Worm (Caenorhabditis elegans) whole organism, late embryonic: Measurements from ENCODE around the gene msp-64.

ENCODE experiments used
- C08G9.2 ChIP-seq: sonication (generic microtip); optimal IDR thresholded peaks from 2 replicates; lab custom pipeline; 2016; ENCODE audit warnings: mild to moderate bottlenecking, missing genetic modification characterization, moderate library complexity, missing compliant biosample characterization
- Y22D7AL.16 ChIP-seq: sonication (generic microtip); optimal IDR thresholded peaks from 2 replicates; lab custom pipeline; 2016; ENCODE audit warnings: missing genetic modification characterization, missing compliant biosample characterization
- ahr-1 ChIP-seq: sonication (generic microtip); optimal IDR thresholded peaks from 2 replicates; lab custom pipeline; 2016; ENCODE audit warnings: missing genetic modification characterization, missing compliant biosample characterization
- ama-1 ChIP-seq: fragments of 150-350 bp; optimal IDR thresholded peaks from 2 replicates; lab custom pipeline; 2014
- ceh-18 ChIP-seq: sonication (generic microtip); optimal IDR thresholded peaks from 2 replicates; lab custom pipeline; 2016; ENCODE audit warnings: missing genetic modification characterization, missing compliant biosample characterization
- ceh-19 ChIP-seq: fragments of 200-800 bp; sonication (Bioruptor generic); optimal IDR thresholded peaks from 2 replicates; lab custom pipeline; 2018; ENCODE audit warnings: mild to moderate bottlenecking, missing genetic modification characterization, missing compliant biosample characterization
- ceh-2 ChIP-seq: sonication (generic microtip); optimal IDR thresholded peaks from 2 replicates; lab custom pipeline; 2016; ENCODE audit warnings: missing genotype, missing genetic modification characterization, missing compliant biosample characterization
- ceh-22 ChIP-seq: sonication (generic microtip); optimal IDR thresholded peaks from 2 replicates; lab custom pipeline; 2017; ENCODE audit warnings: missing biosample characterization, missing genetic modification characterization
- ceh-24 ChIP-seq: sonication (generic microtip); optimal IDR thresholded peaks from 2 replicates; lab custom pipeline; 2016; ENCODE audit warnings: mild to moderate bottlenecking, missing genetic modification characterization, missing compliant biosample characterization
- ceh-31 ChIP-seq: sonication (generic microtip); optimal IDR thresholded peaks from 2 replicates; lab custom pipeline; 2016; ENCODE audit warnings: missing genetic modification characterization, missing compliant biosample characterization
- ceh-34 ChIP-seq: sonication (generic microtip); optimal IDR thresholded peaks from 2 replicates; lab custom pipeline; 2016; ENCODE audit warnings: mild to moderate bottlenecking, missing genetic modification characterization, missing compliant biosample characterization
- ceh-45 ChIP-seq: fragments of 200-800 bp; sonication (Bioruptor generic); IDR thresholded peaks from 2 replicates; pipeline ENCODE4 v1.3.6; 2022; ENCODE audit warnings: missing genetic modification reagents, missing genetic modification characterization, missing compliant biosample characterization
- ceh-6 ChIP-seq: fragments of 200-800 bp; sonication (Bioruptor generic); optimal IDR thresholded peaks from 2 replicates; lab custom pipeline; 2018; ENCODE audit warnings: mild to moderate bottlenecking, missing genetic modification characterization, missing compliant biosample characterization
- ceh-9 ChIP-seq: sonication (generic microtip); optimal IDR thresholded peaks from 2 replicates; lab custom pipeline; 2016; ENCODE audit warnings: mild to moderate bottlenecking, missing genetic modification characterization, inconsistent platforms, missing compliant biosample characterization
- che-1 ChIP-seq: sonication (generic microtip); optimal IDR thresholded peaks from 2 replicates; lab custom pipeline; 2016; ENCODE audit warnings: mild to moderate bottlenecking, missing genetic modification characterization, missing compliant biosample characterization
- elt-2 ChIP-seq: sonication (generic microtip); optimal IDR thresholded peaks from 2 replicates; lab custom pipeline; 2016; ENCODE audit warnings: missing genetic modification reagents, missing genetic modification characterization, missing compliant biosample characterization
- elt-4 ChIP-seq: sonication (generic microtip); optimal IDR thresholded peaks from 2 replicates; lab custom pipeline; 2016; ENCODE audit warnings: missing genetic modification characterization, missing compliant biosample characterization
- eyg-1 ChIP-seq: sonication (generic microtip); optimal IDR thresholded peaks from 2 replicates; lab custom pipeline; 2016; ENCODE audit warnings: missing genotype, missing genetic modification characterization, missing compliant biosample characterization
- fkh-10 ChIP-seq: fragments of 150-350 bp; optimal IDR thresholded peaks from 2 replicates; lab custom pipeline; 2014; ENCODE audit warnings: missing biosample characterization, missing genetic modification reagents, missing genetic modification characterization
- fkh-6 ChIP-seq: sonication (generic microtip); optimal IDR thresholded peaks from 2 replicates; lab custom pipeline; 2016; ENCODE audit warnings: missing genetic modification characterization, missing compliant biosample characterization
- hlh-13 ChIP-seq: fragments of 200-800 bp; sonication (Bioruptor generic); optimal IDR thresholded peaks from 2 replicates; lab custom pipeline; 2018; ENCODE audit warnings: mild to moderate bottlenecking, missing genetic modification characterization, missing compliant biosample characterization
- hlh-30 ChIP-seq: sonication (generic microtip); optimal IDR thresholded peaks from 2 replicates; lab custom pipeline; 2017; ENCODE audit warnings: antibody characterized with exemption, missing genetic modification characterization, missing compliant biosample characterization; ENCODE audit not compliant: insufficient read depth
- hlh-6 ChIP-seq: sonication (generic microtip); optimal IDR thresholded peaks from 2 replicates; lab custom pipeline; 2016; ENCODE audit warnings: missing genotype, missing genetic modification characterization, missing compliant biosample characterization
- hlh-8 ChIP-seq: sonication (generic microtip); optimal IDR thresholded peaks from 2 replicates; lab custom pipeline; 2016; ENCODE audit warnings: missing genotype, missing genetic modification characterization, missing compliant biosample characterization
- lim-6 ChIP-seq: sonication (generic microtip); optimal IDR thresholded peaks from 2 replicates; lab custom pipeline; 2016; ENCODE audit warnings: missing genetic modification characterization, missing compliant biosample characterization
- mec-3 ChIP-seq: sonication (generic microtip); optimal IDR thresholded peaks from 2 replicates; lab custom pipeline; 2016; ENCODE audit warnings: borderline replicate concordance, missing genetic modification characterization, missing compliant biosample characterization
- nfya-1 ChIP-seq: sonication (generic microtip); optimal IDR thresholded peaks from 2 replicates; lab custom pipeline; 2017; ENCODE audit warnings: missing genetic modification characterization, mild to moderate bottlenecking, missing compliant biosample characterization, antibody characterized with exemption, moderate library complexity
- nhr-11 ChIP-seq: fragments of 150-350 bp; optimal IDR thresholded peaks from 2 replicates; lab custom pipeline; 2014; ENCODE audit warnings: missing biosample characterization, missing genetic modification characterization
- nhr-232 ChIP-seq: sonication (generic microtip); optimal IDR thresholded peaks from 2 replicates; lab custom pipeline; 2016; ENCODE audit warnings: missing genetic modification characterization, missing compliant biosample characterization
- pag-3 ChIP-seq: sonication (generic microtip); optimal IDR thresholded peaks from 2 replicates; lab custom pipeline; 2016; ENCODE audit warnings: missing compliant biosample characterization, missing genetic modification characterization, borderline replicate concordance
- pqm-1 ChIP-seq: sonication (generic microtip); optimal IDR thresholded peaks from 2 replicates; lab custom pipeline; 2016; ENCODE audit warnings: missing genetic modification characterization, missing compliant biosample characterization
- ref-2 ChIP-seq: sonication (generic microtip); optimal IDR thresholded peaks from 2 replicates; lab custom pipeline; 2016; ENCODE audit warnings: missing genetic modification characterization, missing compliant biosample characterization
- rnt-1 ChIP-seq: sonication (generic microtip); optimal IDR thresholded peaks from 2 replicates; lab custom pipeline; 2016; ENCODE audit warnings: missing genetic modification characterization, missing compliant biosample characterization
- sox-2 ChIP-seq: fragments of 200-800 bp; sonication (Bioruptor generic); IDR thresholded peaks from 2 replicates; pipeline ENCODE4 v1.3.6; 2022; ENCODE audit warnings: missing genetic modification reagents, missing genetic modification characterization, missing compliant biosample characterization
- syd-9 ChIP-seq: sonication (generic microtip); optimal IDR thresholded peaks from 2 replicates; lab custom pipeline; 2016; ENCODE audit warnings: mild to moderate bottlenecking, missing genetic modification characterization, moderate library complexity, missing compliant biosample characterization
- tbx-7 ChIP-seq: sonication (generic microtip); optimal IDR thresholded peaks from 2 replicates; lab custom pipeline; 2016; ENCODE audit warnings: missing genotype, missing genetic modification characterization, missing compliant biosample characterization
- ttx-3 ChIP-seq: sonication (generic microtip); optimal IDR thresholded peaks from 2 replicates; lab custom pipeline; 2016; ENCODE audit warnings: missing genetic modification reagents, missing genetic modification characterization, missing compliant biosample characterization
- unc-42 ChIP-seq: sonication (generic microtip); optimal IDR thresholded peaks from 2 replicates; lab custom pipeline; 2016; ENCODE audit warnings: missing genotype, missing genetic modification characterization, missing compliant biosample characterization
- ztf-16 ChIP-seq: sonication (generic microtip); optimal IDR thresholded peaks from 2 replicates; lab custom pipeline; 2017; ENCODE audit warnings: missing genetic modification characterization, missing compliant biosample characterization

Gene msp-64

ce11 chrII:5833136-5833535 is 23.0 kb upstream of the msp-64 start, which contains the start of gene gtap-1:
TSS of gene gtap-1 (minus strand) at chrII:5833236.
- TF ChIP-seq ceh-31 (tag; lab: Kevin White, UChicago) (no peak), fkh-10 (GFP tag; lab: Kevin White, UChicago) (no peak), ceh-19 (no peak), hlh-6 (no peak), ceh-24 (no peak), che-1 (no peak)

- no peak for TF ChIP-seq ceh-9
- no peak for TF ChIP-seq pqm-1
- TF ChIP-seq Y22D7AL.16 (tag; lab: Kevin White, UChicago), result no peak
- no peak for TF ChIP-seq ztf-16 (tag; lab: Kevin White, UChicago)
- TF ChIP-seq ceh-2, result no peak
- no peak for TF ChIP-seq ceh-45
- no peak for TF ChIP-seq hlh-6
- TF ChIP-seq ceh-34 (tag; lab: Kevin White, UChicago), result no peak
- no peak for TF ChIP-seq ceh-18
- no peak for TF ChIP-seq syd-9 (tag; lab: Kevin White, UChicago)
- TF ChIP-seq elt-2, result no peak
- no peak for TF ChIP-seq nhr-11 (tag; lab: Kevin White, UChicago)
- TF ChIP-seq hlh-8 (tag; lab: Kevin White, UChicago), result no peak
Measured at ce11 chrII:5831373-5831772, 21.2 kb upstream of the msp-64 start.

- no peak for TF ChIP-seq ceh-6 (GFP tag; lab: Kevin White, UChicago)
- no peak for TF ChIP-seq nhr-232 (tag; lab: Kevin White, UChicago)
- no peak for TF ChIP-seq ztf-16 (tag; lab: Kevin White, UChicago)
- no peak for TF ChIP-seq fkh-6 (tag; lab: Kevin White, UChicago)
- no peak for TF ChIP-seq nfya-1 (tag; lab: Kevin White, UChicago)
- TF ChIP-seq ama-1 (lab: Kevin White, UChicago), result no peak
- TF ChIP-seq hlh-13 (GFP tag; lab: Kevin White, UChicago), result no peak
- TF ChIP-seq ceh-2, result no peak
- TF ChIP-seq rnt-1, result no peak
- TF ChIP-seq ref-2 (tag; lab: Kevin White, UChicago), result no peak
- no peak for TF ChIP-seq ceh-22 (tag; lab: Kevin White, UChicago)
- no peak for TF ChIP-seq C08G9.2 (tag; lab: Kevin White, UChicago)
Measured at ce11 chrII:5829940-5830424, 19.9 kb upstream of the msp-64 start, which contains the start of gene col-74. TSS of gene col-74 (plus strand) at chrII:5830374.

ce11 chrII:5828486-5828885 is 18.4 kb upstream of the msp-64 start, which contains the start of gene ZK1248.11:
TSS of gene ZK1248.11 (minus strand) at chrII:5828586.
- TF ChIP-seq sox-2 (no peak), unc-42 (tag; lab: Kevin White, UChicago) (no peak), ttx-3 (tag; lab: Kevin White, UChicago) (no peak), tbx-7 (tag; lab: Kevin White, UChicago) (no peak), mec-3 (tag; lab: Kevin White, UChicago) (no peak), hlh-6 (no peak), hlh-30 (tag; lab: Kevin White, UChicago) (no peak), nfya-1 (tag; lab: Kevin White, UChicago) (no peak), elt-4 (tag; lab: Kevin White, UChicago) (no peak), lim-6 (no peak), ahr-1 (no peak), eyg-1 (tag; lab: Kevin White, UChicago) (no peak), ceh-34 (tag; lab: Kevin White, UChicago) (no peak), hlh-13 (GFP tag; lab: Kevin White, UChicago) (no peak), pag-3 (tag; lab: Kevin White, UChicago) (no peak), nhr-11 (tag; lab: Kevin White, UChicago) (no peak)
